Worm (Caenorhabditis elegans): ENCODE measurements around the gene Y70C5B.2.

DNA sequence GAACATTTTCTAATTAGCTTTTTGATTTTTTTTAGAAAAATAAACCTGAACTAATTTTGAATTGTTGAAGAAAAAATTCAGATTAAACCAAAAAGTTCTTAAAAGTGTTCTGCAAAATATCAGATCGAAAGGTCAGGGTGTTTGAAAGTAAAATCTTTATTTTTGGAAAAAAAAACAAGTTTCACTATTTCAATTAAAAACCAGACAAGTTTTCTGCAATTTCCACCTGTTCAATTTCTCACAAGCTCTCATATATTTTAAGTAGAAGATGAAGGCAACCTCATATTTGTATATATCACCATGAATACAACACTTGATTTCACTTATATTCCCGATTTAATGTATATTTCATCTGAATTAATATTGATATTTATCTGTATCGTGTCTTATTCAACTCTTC lies 26.5 kb upstream of the Y70C5B.2 start, which contains the start of gene srz-102:
- no peak for TF ChIP-seq flt-1 (GFP tag; IDR thresholded peaks at IDR 0.05)
- no peak for TF ChIP-seq med-1 (GFP tag; optimal IDR thresholded peaks at IDR 0.05; ENCODE audit: insufficient read depth)
- TF ChIP-seq ztf-29 (GFP tag; IDR thresholded peaks at IDR 0.05), result no peak
- TF ChIP-seq T22C8.4 (GFP tag; IDR thresholded peaks at IDR 0.05), result no peak
- TF ChIP-seq tab-1 (GFP tag; IDR thresholded peaks at IDR 0.05), result no peak
- TF ChIP-seq cog-1 (tag; optimal IDR thresholded peaks at IDR 0.05), result no peak
